Worm (Caenorhabditis elegans) whole organism, young adult: ENCODE results near the gene rps-2.

Experiments used
- C17E4.6 ChIP-seq: fragments of 200-800 bp; sonication (Bioruptor generic); IDR thresholded peaks from 2 replicates; pipeline ENCODE4 v1.3.6; 2022; ENCODE audit warnings: missing genetic modification reagents, missing genetic modification characterization, missing compliant biosample characterization
- D2030.7 ChIP-seq: fragments of 200-800 bp; sonication (Bioruptor generic); IDR thresholded peaks from 2 replicates; pipeline ENCODE4 v1.3.6; 2022; ENCODE audit warnings: missing genetic modification reagents, missing genetic modification characterization, missing compliant biosample characterization
- F10E7.11 ChIP-seq: sonication (generic microtip); optimal IDR thresholded peaks from 2 replicates; lab custom pipeline; 2017; ENCODE audit warnings: mild to moderate bottlenecking, missing genetic modification characterization, moderate library complexity, missing compliant biosample characterization
- F39B2.1 ChIP-seq: fragments of 200-800 bp; sonication (Bioruptor generic); IDR thresholded peaks from 2 replicates; pipeline ENCODE4 v1.3.6; 2022; ENCODE audit warnings: missing genetic modification reagents, missing genetic modification characterization, missing compliant biosample characterization
- F49E8.2 ChIP-seq: sonication (generic microtip); optimal IDR thresholded peaks from 3 replicates; lab custom pipeline; 2017; ENCODE audit warnings: missing genetic modification characterization, mild to moderate bottlenecking, missing compliant biosample characterization, antibody characterized with exemption, moderate library complexity; ENCODE audit not compliant: insufficient read depth
- K11D2.4 ChIP-seq: fragments of 200-800 bp; sonication (Bioruptor generic); IDR thresholded peaks from 2 replicates; pipeline ENCODE4 v1.3.6; 2022; ENCODE audit warnings: missing genetic modification reagents, missing genetic modification characterization, missing compliant biosample characterization
- T07F8.4 ChIP-seq: sonication (generic microtip); optimal IDR thresholded peaks from 2 replicates; lab custom pipeline; 2016; ENCODE audit warnings: mild to moderate bottlenecking, missing genetic modification characterization, moderate library complexity, missing compliant biosample characterization
- T26A5.8 ChIP-seq: sonication (generic microtip); optimal IDR thresholded peaks from 2 replicates; lab custom pipeline; 2016; ENCODE audit warnings: missing genetic modification characterization, missing compliant biosample characterization
- Y56A3A.18 ChIP-seq: fragments of 200-800 bp; sonication (Bioruptor generic); IDR thresholded peaks from 2 replicates; pipeline ENCODE4 v1.3.6; 2022; ENCODE audit warnings: missing genetic modification reagents, missing genetic modification characterization, missing compliant biosample characterization
- aptf-2 ChIP-seq: fragments of 200-800 bp; sonication (Bioruptor generic); conservative IDR thresholded peaks from 2 replicates; pipeline ENCODE4 v1.3.6; 2022; ENCODE audit warnings: missing genetic modification reagents, missing genetic modification characterization, missing compliant biosample characterization
- aptf-3 ChIP-seq: fragments of 200-800 bp; sonication (Bioruptor generic); IDR thresholded peaks from 2 replicates; pipeline ENCODE4 v1.3.6; 2022; ENCODE audit warnings: missing genetic modification characterization, missing compliant biosample characterization
- attf-6 ChIP-seq: fragments of 200-800 bp; sonication (Bioruptor generic); IDR thresholded peaks from 2 replicates; pipeline ENCODE4 v1.3.6; 2022; ENCODE audit warnings: missing genetic modification reagents, missing genetic modification characterization, missing compliant biosample characterization
- bed-2 ChIP-seq: fragments of 200-800 bp; sonication (Bioruptor generic); IDR thresholded peaks from 2 replicates; pipeline ENCODE4 v1.3.6; 2022; ENCODE audit warnings: missing genetic modification reagents, missing genetic modification characterization, missing compliant biosample characterization
- cebp-1 ChIP-seq, 2 experiments: fragments of 200-800 bp in 1 of 2; sonication (Bioruptor generic) in 1 of 2; sonication (generic microtip) in 1 of 2; IDR thresholded peaks in 1 of 2; optimal IDR thresholded peaks in 1 of 2; 2 replicates each; pipeline versions ENCODE4 v1.3.6 to Lab custom; 2017 to 2022; ENCODE audit warnings: missing compliant biosample characterization in 2 of 2, missing genetic modification characterization in 2 of 2, mild to moderate bottlenecking in 1 of 2, missing genetic modification reagents in 1 of 2, moderate library complexity in 1 of 2
- ceh-58 ChIP-seq: fragments of 200-800 bp; sonication (Bioruptor generic); IDR thresholded peaks from 2 replicates; pipeline ENCODE4 v1.3.6; 2022; ENCODE audit warnings: missing genetic modification characterization, missing compliant biosample characterization
- ceh-79 ChIP-seq: sonication (generic microtip); optimal IDR thresholded peaks from 2 replicates; lab custom pipeline; 2017; ENCODE audit warnings: mild to moderate bottlenecking, missing genetic modification characterization, missing compliant biosample characterization
- chd-7 ChIP-seq: sonication (generic microtip); optimal IDR thresholded peaks from 2 replicates; lab custom pipeline; 2016; ENCODE audit warnings: mild to moderate bottlenecking, missing genetic modification characterization, moderate library complexity, missing compliant biosample characterization
- dpl-1 ChIP-seq: fragments of 150-350 bp; optimal IDR thresholded peaks from 2 replicates; lab custom pipeline; 2014; ENCODE audit warnings: missing biosample characterization, missing genetic modification reagents, missing genetic modification characterization
- fkh-3 ChIP-seq: sonication (generic microtip); optimal IDR thresholded peaks from 2 replicates; lab custom pipeline; 2016; ENCODE audit warnings: mild to moderate bottlenecking, missing genetic modification characterization, missing compliant biosample characterization
- him-1 ChIP-seq: sonication (generic microtip); optimal IDR thresholded peaks from 2 replicates; lab custom pipeline; 2016; ENCODE audit warnings: missing genotype, missing genetic modification reagents, missing genetic modification characterization, missing compliant biosample characterization
- let-607 ChIP-seq, 2 experiments: fragments of 200-800 bp in 1 of 2; sonication (Bioruptor generic) in 1 of 2; sonication (generic microtip) in 1 of 2; optimal IDR thresholded peaks; 2 replicates each; lab custom pipeline; 2016 to 2018; ENCODE audit warnings: mild to moderate bottlenecking in 2 of 2, missing compliant biosample characterization in 2 of 2, missing genetic modification characterization in 2 of 2, moderate library complexity in 2 of 2, missing genotype in 1 of 2
- madf-6 ChIP-seq: fragments of 200-800 bp; sonication (Bioruptor generic); IDR thresholded peaks from 2 replicates; pipeline ENCODE4 v1.3.6; 2022; ENCODE audit warnings: missing genetic modification reagents, missing genetic modification characterization, missing compliant biosample characterization
- mcd-1 ChIP-seq: fragments of 200-800 bp; sonication (Bioruptor generic); IDR thresholded peaks from 2 replicates; pipeline ENCODE4 v1.3.6; 2022; ENCODE audit warnings: missing genetic modification reagents, missing genetic modification characterization, missing compliant biosample characterization
- mxl-1 ChIP-seq: sonication (generic microtip); optimal IDR thresholded peaks from 2 replicates; lab custom pipeline; 2016; ENCODE audit warnings: missing genetic modification characterization, missing compliant biosample characterization
- nfyb-1 ChIP-seq: fragments of 200-800 bp; sonication (Bioruptor generic); IDR thresholded peaks from 2 replicates; pipeline ENCODE4 v1.3.6; 2022; ENCODE audit warnings: missing genetic modification reagents, missing genetic modification characterization, missing compliant biosample characterization
- pbrm-1 ChIP-seq: fragments of 200-800 bp; sonication (Bioruptor generic); IDR thresholded peaks from 2 replicates; pipeline ENCODE4 v1.3.6; 2022; ENCODE audit warnings: missing genetic modification reagents, missing genetic modification characterization, missing compliant biosample characterization
- rcor-1 ChIP-seq: fragments of 200-800 bp; sonication (Bioruptor generic); IDR thresholded peaks from 2 replicates; pipeline ENCODE4 v1.3.6; 2022; ENCODE audit warnings: missing genetic modification reagents, missing genetic modification characterization, missing compliant biosample characterization
- sdz-38 ChIP-seq: sonication (generic microtip); optimal IDR thresholded peaks from 2 replicates; lab custom pipeline; 2016; ENCODE audit warnings: missing genotype, missing genetic modification characterization, missing compliant biosample characterization
- snpc-3.4 ChIP-seq: sonication (generic microtip); optimal IDR thresholded peaks from 2 replicates; lab custom pipeline; 2017; ENCODE audit warnings: missing genetic modification characterization, mild to moderate bottlenecking, missing compliant biosample characterization, antibody characterized with exemption, moderate library complexity, missing genotype, missing genetic modification reagents
- snpc-4 ChIP-seq, 5 experiments: fragments of 150-350 bp in 1 of 5; sonication (generic microtip) in 4 of 5; optimal IDR thresholded peaks; 2 replicates each; lab custom pipeline; 2014 to 2018; ENCODE audit warnings: missing genetic modification characterization in 5 of 5, missing biosample characterization in 3 of 5, antibody characterized with exemption in 2 of 5, mild to moderate bottlenecking in 2 of 5, missing compliant biosample characterization in 2 of 5, missing genotype in 2 of 5, moderate library complexity in 2 of 5, missing genetic modification reagents in 1 of 5
- sptf-2 ChIP-seq: fragments of 200-800 bp; sonication (Bioruptor generic); optimal IDR thresholded peaks from 2 replicates; lab custom pipeline; 2018; ENCODE audit warnings: mild to moderate bottlenecking, missing genetic modification characterization, missing compliant biosample characterization
- tbp1 ChIP-seq: fragments of 200-800 bp; sonication (Bioruptor generic); optimal IDR thresholded peaks from 2 replicates; lab custom pipeline; 2018; ENCODE audit warnings: mild to moderate bottlenecking, missing genetic modification characterization, missing compliant biosample characterization
- unc-130 ChIP-seq: sonication (generic microtip); optimal IDR thresholded peaks from 2 replicates; lab custom pipeline; 2016; ENCODE audit warnings: missing genetic modification reagents, missing genetic modification characterization, missing compliant biosample characterization
- unc-62 ChIP-seq: fragments of 150-350 bp; optimal IDR thresholded peaks from 2 replicates; lab custom pipeline; 2014; ENCODE audit warnings: missing biosample characterization, missing genetic modification reagents, missing genetic modification characterization
- ztf-25 ChIP-seq: fragments of 200-800 bp; sonication (Bioruptor generic); IDR thresholded peaks from 2 replicates; pipeline ENCODE4 v1.3.6; 2022; ENCODE audit warnings: missing genetic modification reagents, missing genetic modification characterization, missing compliant biosample characterization
- ztf-28 ChIP-seq: fragments of 200-800 bp; sonication (Bioruptor generic); IDR thresholded peaks from 2 replicates; pipeline ENCODE4 v1.3.6; 2022; ENCODE audit warnings: missing genetic modification reagents, missing genetic modification characterization, missing compliant biosample characterization
- ztf-3 ChIP-seq: fragments of 200-800 bp; sonication (Bioruptor generic); optimal IDR thresholded peaks from 2 replicates; lab custom pipeline; 2018; ENCODE audit warnings: mild to moderate bottlenecking, missing genetic modification characterization, missing compliant biosample characterization
- ztf-6 ChIP-seq: fragments of 200-800 bp; sonication (Bioruptor generic); IDR thresholded peaks from 2 replicates; pipeline ENCODE4 v1.3.6; 2022; ENCODE audit warnings: missing genetic modification reagents, missing genetic modification characterization, missing compliant biosample characterization

rps-2 gene

DNA sequence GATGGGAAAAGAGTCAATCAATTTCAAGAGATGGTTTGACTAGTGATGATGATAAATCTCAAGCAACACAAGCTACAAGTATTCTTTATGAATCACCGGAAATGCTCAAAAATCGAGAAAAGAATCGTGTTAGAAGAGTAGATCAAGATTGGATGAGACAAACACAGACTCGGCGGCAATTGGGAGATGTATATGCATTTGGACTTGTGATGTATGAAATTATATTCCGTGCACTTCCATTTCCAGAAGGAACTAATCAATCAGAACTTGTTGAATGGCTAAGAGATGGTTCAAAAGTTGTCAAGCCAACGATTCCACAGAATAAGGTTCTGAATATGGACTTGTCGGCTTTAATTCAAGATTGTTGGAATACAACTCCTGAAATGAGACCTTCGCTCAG is 5.7 kb upstream of the rps-2 start:
- TF ChIP-seq ztf-6 (GFP tag; lab: Robert Waterston, UW) (no peak), cebp-1 (GFP tag; IDR thresholded peaks at IDR 0.05; lab: Robert Waterston, UW) (no peak), cebp-1 (tag; optimal IDR thresholded peaks at IDR 0.05; lab: Kevin White, UChicago) (no peak), chd-7 (no peak), K11D2.4 (GFP tag; lab: Robert Waterston, UW) (no peak), sptf-2 (no peak), mxl-1 (tag; lab: Kevin White, UChicago) (no peak), mcd-1 (GFP tag; lab: Robert Waterston, UW) (no peak), aptf-2 (GFP tag; lab: Robert Waterston, UW) (no peak), madf-6 (GFP tag; lab: Robert Waterston, UW) (no peak), ztf-28 (GFP tag; lab: Robert Waterston, UW) (no peak), ceh-58 (no peak), let-607 (tag; optimal IDR thresholded peaks at IDR 0.05; lab: Kevin White, UChicago) (no peak), rcor-1 (GFP tag; lab: Robert Waterston, UW) (no peak), F39B2.1 (GFP tag; lab: Robert Waterston, UW) (no peak), fkh-3 (no peak), him-1 (tag; lab: Kevin White, UChicago) (no peak)
- TF ChIP-seq, all 124 proteins: peak for 0

- TF ChIP-seq C17E4.6 (GFP tag; lab: Robert Waterston, UW) (no peak), attf-6 (GFP tag; lab: Robert Waterston, UW) (no peak), T07F8.4 (tag; lab: Kevin White, UChicago) (no peak), ztf-25 (GFP tag; lab: Robert Waterston, UW) (no peak), D2030.7 (GFP tag; lab: Robert Waterston, UW) (no peak), ztf-3 (GFP tag; lab: Kevin White, UChicago) (no peak), F49E8.2 (tag; lab: Kevin White, UChicago) (no peak), snpc-4 (GFP tag; optimal IDR thresholded peaks at IDR 0.05; lab: Kevin White, UChicago) (no peak), snpc-4 (tag; optimal IDR thresholded peaks at IDR 0.05; lab: Kevin White, UChicago) (no peak)
These were observed 1.7 kb upstream of the rps-2 start, which contains the start of gene gcy-8 for ce11 chrIV:7927852-7928251. Gene gcy-8 (plus strand): TSS chrIV:7928152.

DNA sequence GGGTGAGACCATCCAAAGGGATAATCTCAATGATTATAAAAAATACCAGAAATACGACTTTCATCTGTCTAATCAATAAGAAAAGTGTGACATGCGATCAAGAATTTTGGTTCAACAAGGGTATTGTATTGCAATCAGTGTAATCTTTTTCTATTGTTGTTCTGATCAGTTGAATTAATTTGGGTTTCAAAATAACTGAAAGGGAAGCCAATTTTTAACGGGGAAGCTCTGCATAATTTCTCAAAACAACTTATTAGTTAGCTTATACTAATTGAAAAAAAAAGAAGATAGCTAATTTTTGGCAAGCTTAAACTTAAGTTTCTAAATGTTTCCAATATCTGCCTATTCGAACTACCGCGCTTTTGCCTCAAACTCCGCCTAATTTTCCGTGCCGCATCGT is 1.0 kb upstream of the rps-2 start, which contains the start of gene C49H3.12:
TSS of gene C49H3.12 (minus strand) at position 101 of the 400 bp plus-strand sequence.
- TF ChIP-seq nfyb-1 (GFP tag; lab: Robert Waterston, UW) (no peak), pbrm-1 (GFP tag; lab: Robert Waterston, UW) (no peak), dpl-1 (GFP tag; lab: Kevin White, UChicago) (no peak), F10E7.11 (tag; lab: Kevin White, UChicago) (no peak), ceh-79 (tag; lab: Kevin White, UChicago) (no peak), Y56A3A.18 (GFP tag; lab: Robert Waterston, UW) (no peak), ztf-28 (GFP tag; lab: Robert Waterston, UW) (no peak), aptf-3 (GFP tag; lab: Robert Waterston, UW) (no peak), K11D2.4 (GFP tag; lab: Robert Waterston, UW) (no peak), bed-2 (no peak), T26A5.8 (tag; lab: Kevin White, UChicago) (no peak), unc-130 (GFP tag; lab: Kevin White, UChicago) (no peak), snpc-3.4 (tag; lab: Kevin White, UChicago) (no peak), tbp1 (GFP tag; lab: Kevin White, UChicago) (no peak), sdz-38 (tag; lab: Kevin White, UChicago) (no peak), F49E8.2 (tag; lab: Kevin White, UChicago) (no peak), unc-62 (no peak)
